Worm (Caenorhabditis elegans): ENCODE measurements around the gene sftb-6.

The sftb-6 gene

DNA sequence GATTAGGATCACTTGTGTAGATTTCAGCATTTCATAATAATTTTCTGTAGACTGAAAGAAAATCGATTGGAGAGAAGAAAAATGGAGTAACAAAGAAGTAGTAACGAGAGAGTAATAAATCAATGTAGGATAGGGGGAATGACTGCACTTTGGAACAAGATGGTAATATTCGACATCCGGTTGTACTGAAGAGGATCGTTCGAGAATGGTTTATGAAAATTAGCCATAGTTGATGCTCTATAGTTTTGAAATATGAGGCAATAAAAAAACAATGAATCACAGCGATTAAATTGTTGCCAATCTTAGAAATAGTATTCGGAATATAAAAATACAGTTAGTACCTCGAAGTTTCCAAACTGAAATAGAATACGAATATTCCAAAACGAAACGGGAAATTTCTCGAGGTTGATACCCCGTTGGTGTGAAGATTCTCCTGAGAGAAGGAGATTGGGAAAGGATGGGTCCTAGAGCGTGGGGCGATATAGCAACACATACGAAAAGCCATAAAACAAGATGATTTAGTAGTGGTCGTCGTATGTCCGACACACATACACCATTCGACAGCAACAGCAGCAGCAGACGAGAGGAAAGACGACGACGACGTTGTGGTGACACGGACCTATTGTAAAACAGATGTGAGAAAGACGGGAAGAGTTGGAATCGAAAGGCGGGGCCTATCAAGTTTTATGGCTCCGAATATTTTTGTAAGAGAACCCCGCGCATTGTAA, 35.5 kb downstream of the sftb-6 start, which contains the start of gene cwn-1:
Gene cwn-1 (minus strand): TSS at position 51 of the 728 bp plus-strand sequence.
- TF ChIP-seq ztf-26 (tag; optimal IDR thresholded peaks at IDR 0.05) (no peak), madf-3 (GFP tag; IDR thresholded peaks at IDR 0.05) (no peak), nhr-120 (GFP tag; IDR thresholded peaks at IDR 0.05) (no peak), rec-8 (tag; optimal IDR thresholded peaks at IDR 0.05) (no peak), snpc-1.1 (tag; optimal IDR thresholded peaks at IDR 0.05; ENCODE audit: insufficient read depth) (no peak), efl-1 (GFP tag; optimal IDR thresholded peaks at IDR 0.05) (no peak), mel-28 (tag; optimal IDR thresholded peaks at IDR 0.05; ENCODE audit: borderline replicate concordance) (no peak), ztf-25 (GFP tag; IDR thresholded peaks at IDR 0.05) (no peak), unc-62 (GFP tag; optimal IDR thresholded peaks at IDR 0.05) (no peak), sdz-38 (tag; optimal IDR thresholded peaks at IDR 0.05) (no peak), ztf-18 (tag; optimal IDR thresholded peaks at IDR 0.05) (no peak), hlh-26 (GFP tag; conservative IDR thresholded peaks at IDR 0.05) (no peak), ztf-28 (GFP tag; IDR thresholded peaks at IDR 0.05) (no peak), egl-18 (GFP tag; IDR thresholded peaks at IDR 0.05) (no peak), dpl-1 (GFP tag; optimal IDR thresholded peaks at IDR 0.05) (no peak)

DNA sequence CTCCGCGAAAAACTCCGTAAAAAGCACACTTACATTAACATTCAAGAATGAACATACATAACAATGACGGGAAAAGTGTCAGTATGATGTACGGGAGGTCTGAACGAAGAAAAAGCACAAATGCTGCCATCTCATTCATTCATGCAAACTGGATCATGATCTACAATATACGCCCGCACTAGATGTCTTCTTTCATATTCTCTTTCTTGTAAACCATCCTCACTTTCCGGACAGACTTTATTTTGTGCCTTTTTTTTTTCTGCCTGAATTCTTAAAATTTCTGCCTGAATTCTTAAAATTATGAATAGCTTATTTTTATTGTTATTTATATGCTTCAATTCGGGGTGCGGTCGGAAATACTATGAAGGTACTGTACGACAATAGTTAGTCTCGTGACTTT, 37.0 kb downstream of the sftb-6 start, which contains the start of gene K10B4.1:
Gene K10B4.1 (plus strand): TSS at position 301 of the 400 bp plus-strand sequence.
- TF ChIP-seq cebp-1 (GFP tag; IDR thresholded peaks at IDR 0.05) (no peak), cebp-1 (tag; optimal IDR thresholded peaks at IDR 0.05) (no peak), ceh-91 (GFP tag; IDR thresholded peaks at IDR 0.05) (no peak), lin-35 (GFP tag; optimal IDR thresholded peaks at IDR 0.05) (no peak), lin-54 (GFP tag; optimal IDR thresholded peaks at IDR 0.05) (no peak), Y53F4B.3 (GFP tag; IDR thresholded peaks at IDR 0.05) (no peak), nfya-1 (tag; optimal IDR thresholded peaks at IDR 0.05; ENCODE audit: borderline replicate concordance, insufficient read depth) (no peak), nhr-90 (tag; optimal IDR thresholded peaks at IDR 0.05) (no peak), zim-3 (tag; optimal IDR thresholded peaks at IDR 0.05) (no peak), hrde-1 (tag; optimal IDR thresholded peaks at IDR 0.05; ENCODE audit: borderline replicate concordance) (no peak), repo-1 (tag; optimal IDR thresholded peaks at IDR 0.05) (no peak), rcor-1 (GFP tag; IDR thresholded peaks at IDR 0.05) (no peak), chd-7 (tag; optimal IDR thresholded peaks at IDR 0.05) (no peak), sdz-38 (tag; optimal IDR thresholded peaks at IDR 0.05) (no peak), madf-3 (GFP tag; IDR thresholded peaks at IDR 0.05) (no peak), ccch-3 (GFP tag; optimal IDR thresholded peaks at IDR 0.05) (no peak), mes-4 (tag; optimal IDR thresholded peaks at IDR 0.05) (no peak), lir-1 (GFP tag; conservative IDR thresholded peaks at IDR 0.05) (no peak)

DNA sequence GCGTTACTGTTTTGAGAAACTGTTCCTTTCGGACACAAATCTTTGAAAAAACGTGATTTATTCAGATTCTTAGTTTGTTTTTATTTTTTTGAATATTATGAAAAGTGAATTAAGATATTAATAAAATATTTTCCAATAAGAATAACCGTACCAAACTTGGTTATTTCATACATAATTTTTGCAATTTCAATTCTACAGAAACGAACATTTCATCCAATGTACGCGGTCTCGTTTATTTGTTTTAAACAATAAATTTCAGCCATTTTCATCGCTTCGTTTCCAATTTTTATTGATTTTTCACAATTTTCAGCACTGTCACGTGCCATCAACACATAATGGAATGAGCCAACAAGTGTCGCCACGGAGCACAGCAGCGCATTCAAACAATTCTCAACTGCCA, 48.7 kb downstream of the sftb-6 start, which contains the start of gene T25D3.4:
Gene T25D3.4 (plus strand): TSS at position 301 of the 400 bp plus-strand sequence.
- TF ChIP-seq ceh-100 (GFP tag; IDR thresholded peaks at IDR 0.05) (peak; percentile 67), hrde-1 (tag; optimal IDR thresholded peaks at IDR 0.05; ENCODE audit: borderline replicate concordance) (no peak)

All from whole organism, young adult.